Fruit fly (Drosophila melanogaster) whole organism, embryonic: ENCODE data around the gene clumsy.

Experiments
- Aef1 ChIP-seq: fragments of 200-800 bp; sonication (Bioruptor generic); IDR thresholded peaks from 3 replicates; pipeline ENCODE4 v1.3.6; 2022; ENCODE audit warnings: missing biosample characterization, missing genetic modification characterization
- B-H1 ChIP-seq: fragments of 200-800 bp; sonication (Bioruptor generic); IDR thresholded peaks from 3 replicates; pipeline ENCODE4 v1.3.6; 2022; ENCODE audit warnings: missing biosample characterization, missing genetic modification characterization
- CG10366 ChIP-seq: fragments of 200-800 bp; sonication (Bioruptor generic); IDR thresholded peaks from 2 replicates; pipeline ENCODE4 v1.3.6; 2022; ENCODE audit warnings: missing biosample characterization, missing genetic modification characterization
- CG10543 ChIP-seq: fragments of 200-800 bp; sonication (Bioruptor generic); optimal IDR thresholded peaks from 3 replicates; lab custom pipeline; 2017; ENCODE audit warnings: missing biosample characterization, mild to moderate bottlenecking, missing genetic modification characterization, moderate library complexity
- CG11398 ChIP-seq: fragments of 200-800 bp; sonication (Bioruptor generic); optimal IDR thresholded peaks from 2 replicates; lab custom pipeline; 2016; ENCODE audit warnings: missing biosample characterization, missing genetic modification characterization
- CG12219 ChIP-seq: fragments of 200-800 bp; sonication (Bioruptor generic); optimal IDR thresholded peaks from 3 replicates; lab custom pipeline; 2018; ENCODE audit warnings: missing biosample characterization, mild to moderate bottlenecking, missing genetic modification characterization
- CG13296 ChIP-seq: fragments of 200-800 bp; sonication (Bioruptor generic); optimal IDR thresholded peaks from 3 replicates; lab custom pipeline; 2018; ENCODE audit warnings: missing biosample characterization, mild to moderate bottlenecking, missing genetic modification characterization
- CG15514 ChIP-seq: fragments of 200-800 bp; sonication (Bioruptor generic); optimal IDR thresholded peaks from 3 replicates; lab custom pipeline; 2017; ENCODE audit warnings: missing biosample characterization, missing genetic modification characterization, mild to moderate bottlenecking, moderate library complexity, missing genetic modification reagents
- CG18011 ChIP-seq: fragments of 200-800 bp; sonication (Bioruptor generic); optimal IDR thresholded peaks from 2 replicates; lab custom pipeline; 2017; ENCODE audit warnings: missing biosample characterization, missing genetic modification characterization, mild to moderate bottlenecking, moderate library complexity, missing genotype
- CG1832 ChIP-seq: fragments of 200-800 bp; sonication (Bioruptor generic); optimal IDR thresholded peaks from 2 replicates; lab custom pipeline; 2017; ENCODE audit warnings: missing biosample characterization, mild to moderate bottlenecking, missing genetic modification characterization, inconsistent platforms
- CG2116 ChIP-seq: fragments of 200-800 bp; sonication (Bioruptor generic); optimal IDR thresholded peaks from 3 replicates; lab custom pipeline; 2018; ENCODE audit warnings: missing biosample characterization, mild to moderate bottlenecking, missing genetic modification characterization
- CG30020 ChIP-seq: fragments of 200-800 bp; optimal IDR thresholded peaks from 2 replicates; lab custom pipeline; 2019; ENCODE audit warnings: missing biosample characterization, mild to moderate bottlenecking, missing genetic modification characterization, moderate library complexity
- CG33213 ChIP-seq: fragments of 200-800 bp; sonication (Bioruptor generic); optimal IDR thresholded peaks from 3 replicates; lab custom pipeline; 2016; ENCODE audit warnings: missing biosample characterization, missing genetic modification characterization
- CG6854 ChIP-seq: fragments of 200-800 bp; sonication (Bioruptor generic); optimal IDR thresholded peaks from 3 replicates; lab custom pipeline; 2017; ENCODE audit warnings: missing biosample characterization, mild to moderate bottlenecking, missing genetic modification characterization
- CG7987 ChIP-seq: fragments of 200-800 bp; sonication (Bioruptor generic); optimal IDR thresholded peaks from 2 replicates; lab custom pipeline; 2018; ENCODE audit warnings: missing biosample characterization, mild to moderate bottlenecking, missing genetic modification characterization, moderate library complexity
- CG8089 ChIP-seq: fragments of 200-800 bp; sonication (Bioruptor generic); optimal IDR thresholded peaks from 3 replicates; lab custom pipeline; 2016; ENCODE audit warnings: missing biosample characterization, missing genetic modification characterization
- CG8478 ChIP-seq: fragments of >200 bp; optimal IDR thresholded peaks from 2 replicates; lab custom pipeline; 2018
- CG9437 ChIP-seq: fragments of 200-800 bp; sonication (Bioruptor generic); optimal IDR thresholded peaks from 2 replicates; lab custom pipeline; 2018; ENCODE audit warnings: missing biosample characterization, mild to moderate bottlenecking, missing genetic modification characterization
- CG9609 ChIP-seq: fragments of 200-800 bp; sonication (Bioruptor generic); optimal IDR thresholded peaks from 3 replicates; lab custom pipeline; 2016; ENCODE audit warnings: missing biosample characterization, missing genetic modification characterization
- E2f1 ChIP-seq: fragments of 200-800 bp; sonication (Bioruptor generic); IDR thresholded peaks from 2 replicates; pipeline ENCODE4 v1.3.6; 2022; ENCODE audit warnings: missing biosample characterization, missing genetic modification characterization
- HmgD ChIP-seq: fragments of 200-800 bp; sonication (Bioruptor generic); optimal IDR thresholded peaks from 3 replicates; lab custom pipeline; 2016; ENCODE audit warnings: missing biosample characterization, missing genetic modification characterization
- Hmr ChIP-seq: fragments of 200-800 bp; sonication (Bioruptor generic); optimal IDR thresholded peaks from 3 replicates; lab custom pipeline; 2017; ENCODE audit warnings: mild to moderate bottlenecking, missing biosample characterization, missing genetic modification reagents, missing genetic modification characterization
- Hr51 ChIP-seq, 2 experiments: fragments of 200-800 bp; sonication (Bioruptor generic); optimal IDR thresholded peaks; 2 replicates in 1 of 2; 3 replicates in 1 of 2; lab custom pipeline; 2016 to 2018; ENCODE audit warnings: missing biosample characterization in 2 of 2, missing genetic modification characterization in 2 of 2, mild to moderate bottlenecking in 1 of 2, moderate library complexity in 1 of 2
- Lim3 ChIP-seq: fragments of 200-800 bp; sonication (Bioruptor generic); IDR thresholded peaks from 2 replicates; pipeline ENCODE4 v1.3.6; 2022; ENCODE audit warnings: missing biosample characterization, missing genetic modification characterization
- Med ChIP-seq: fragments of 200-800 bp; sonication (Bioruptor generic); peaks from one replicate; lab custom pipeline; 2016; ENCODE audit warnings: missing biosample characterization, missing genetic modification characterization, mild to moderate bottlenecking, inconsistent platforms, moderate library complexity
- NC2α ChIP-seq: fragments of 200-800 bp; sonication (Bioruptor generic); optimal IDR thresholded peaks from 2 replicates; lab custom pipeline; 2016; ENCODE audit warnings: missing biosample characterization, missing genetic modification characterization
- Tbp ChIP-seq: fragments of >200 bp; optimal IDR thresholded peaks from 2 replicates; lab custom pipeline; 2018; ENCODE audit warnings: missing biosample characterization, missing genetic modification characterization
- Trl ChIP-seq, 3 experiments: fragments of >200 bp in 2 of 3; fragments of 200-800 bp in 1 of 3; sonication (Bioruptor generic) in 1 of 3; optimal IDR thresholded peaks; 2 replicates in 1 of 3; 3 replicates in 2 of 3; lab custom pipeline; 2016 to 2017; ENCODE audit warnings: missing biosample characterization in 1 of 3, missing genetic modification characterization in 1 of 3
- abd-A ChIP-seq: fragments of 200-800 bp; sonication (Bioruptor generic); optimal IDR thresholded peaks from 3 replicates; lab custom pipeline; 2019; ENCODE audit warnings: missing biosample characterization, mild to moderate bottlenecking, missing genetic modification characterization, moderate library complexity
- bcd ChIP-seq: fragments of 200-800 bp; sonication (Bioruptor generic); optimal IDR thresholded peaks from 2 replicates; lab custom pipeline; 2017; ENCODE audit warnings: missing biosample characterization, mild to moderate bottlenecking, missing genetic modification characterization
- bigmax ChIP-seq: fragments of 200-800 bp; sonication (Bioruptor generic); optimal IDR thresholded peaks from 2 replicates; lab custom pipeline; 2018; ENCODE audit warnings: missing biosample characterization, mild to moderate bottlenecking, missing genetic modification characterization
- cg ChIP-seq: fragments of 200-800 bp; sonication (Bioruptor generic); optimal IDR thresholded peaks from 3 replicates; lab custom pipeline; 2019; ENCODE audit warnings: missing biosample characterization, mild to moderate bottlenecking, missing genetic modification characterization, moderate library complexity
- dm ChIP-seq: fragments of 200-800 bp; sonication (Bioruptor generic); optimal IDR thresholded peaks from 3 replicates; lab custom pipeline; 2016; ENCODE audit warnings: missing biosample characterization, missing genetic modification characterization
- gfzf ChIP-seq: fragments of 200-800 bp; sonication (Bioruptor generic); optimal IDR thresholded peaks from 2 replicates; lab custom pipeline; 2016; ENCODE audit warnings: missing biosample characterization, mild to moderate bottlenecking, missing genetic modification characterization, moderate library complexity
- gsb ChIP-seq: fragments of 200-800 bp; sonication (Bioruptor generic); IDR thresholded peaks from 2 replicates; pipeline ENCODE4 v1.3.6; 2022; ENCODE audit warnings: missing biosample characterization, missing genetic modification characterization
- jumu ChIP-seq: fragments of 200-800 bp; sonication (Bioruptor generic); optimal IDR thresholded peaks from 3 replicates; lab custom pipeline; 2016; ENCODE audit warnings: missing biosample characterization, missing genetic modification characterization
- kni ChIP-seq: fragments of 200-800 bp; sonication (Bioruptor generic); optimal IDR thresholded peaks from 3 replicates; lab custom pipeline; 2017; ENCODE audit warnings: mild to moderate bottlenecking, missing biosample characterization, missing genetic modification reagents, missing genetic modification characterization
- lab ChIP-seq: fragments of 200-800 bp; sonication (Bioruptor generic); optimal IDR thresholded peaks from 3 replicates; lab custom pipeline; 2017; ENCODE audit warnings: missing biosample characterization, missing genetic modification characterization, mild to moderate bottlenecking, moderate library complexity, missing genetic modification reagents
- luna ChIP-seq: fragments of 200-800 bp; sonication (Bioruptor generic); optimal IDR thresholded peaks from 2 replicates; lab custom pipeline; 2016; ENCODE audit warnings: missing biosample characterization, missing genetic modification characterization
- nerfin-1 ChIP-seq: fragments of 200-800 bp; sonication (Bioruptor generic); optimal IDR thresholded peaks from 3 replicates; lab custom pipeline; 2019; ENCODE audit warnings: missing biosample characterization, mild to moderate bottlenecking, missing genetic modification characterization, moderate library complexity
- odd ChIP-seq: fragments of 200-800 bp; sonication (Bioruptor generic); optimal IDR thresholded peaks from 2 replicates; lab custom pipeline; 2017; ENCODE audit warnings: missing biosample characterization, mild to moderate bottlenecking, missing genetic modification characterization
- peb ChIP-seq: fragments of 200-800 bp; sonication (Bioruptor generic); IDR thresholded peaks from 2 replicates; pipeline ENCODE4 v1.3.6; 2022; ENCODE audit warnings: missing biosample characterization, missing genetic modification characterization
- phol ChIP-seq: fragments of 200-800 bp; sonication (Bioruptor generic); optimal IDR thresholded peaks from 3 replicates; lab custom pipeline; 2018; ENCODE audit warnings: missing biosample characterization, mild to moderate bottlenecking, missing genetic modification characterization, moderate library complexity
- ro ChIP-seq: fragments of 200-800 bp; sonication (Bioruptor generic); IDR thresholded peaks from 2 replicates; pipeline ENCODE4 v1.3.6; 2022; ENCODE audit warnings: missing biosample characterization, missing genetic modification characterization
- sc ChIP-seq, 3 experiments: fragments of >200 bp in 2 of 3; fragments of 200-800 bp in 1 of 3; sonication (Bioruptor generic) in 1 of 3; optimal IDR thresholded peaks; 2 replicates in 2 of 3; 3 replicates in 1 of 3; lab custom pipeline; 2017; ENCODE audit warnings: mild to moderate bottlenecking in 1 of 3, missing biosample characterization in 1 of 3, missing genetic modification characterization in 1 of 3, missing genetic modification reagents in 1 of 3
- sug ChIP-seq: fragments of 200-800 bp; optimal IDR thresholded peaks from 2 replicates; lab custom pipeline; 2019; ENCODE audit warnings: missing biosample characterization, mild to moderate bottlenecking, missing genetic modification characterization, moderate library complexity
- vfl ChIP-seq: fragments of 200-800 bp; sonication (Bioruptor generic); optimal IDR thresholded peaks from 2 replicates; lab custom pipeline; 2016; ENCODE audit warnings: missing biosample characterization, missing genetic modification characterization
- wek ChIP-seq: fragments of 200-800 bp; sonication (Bioruptor generic); optimal IDR thresholded peaks from 3 replicates; lab custom pipeline; 2018; ENCODE audit warnings: missing biosample characterization, mild to moderate bottlenecking, missing genetic modification characterization, moderate library complexity
- wor ChIP-seq: fragments of 200-800 bp; sonication (Bioruptor generic); IDR thresholded peaks from 2 replicates; pipeline ENCODE4 v1.3.6; 2022; ENCODE audit warnings: missing biosample characterization, missing genetic modification characterization

The clumsy gene

DNA sequence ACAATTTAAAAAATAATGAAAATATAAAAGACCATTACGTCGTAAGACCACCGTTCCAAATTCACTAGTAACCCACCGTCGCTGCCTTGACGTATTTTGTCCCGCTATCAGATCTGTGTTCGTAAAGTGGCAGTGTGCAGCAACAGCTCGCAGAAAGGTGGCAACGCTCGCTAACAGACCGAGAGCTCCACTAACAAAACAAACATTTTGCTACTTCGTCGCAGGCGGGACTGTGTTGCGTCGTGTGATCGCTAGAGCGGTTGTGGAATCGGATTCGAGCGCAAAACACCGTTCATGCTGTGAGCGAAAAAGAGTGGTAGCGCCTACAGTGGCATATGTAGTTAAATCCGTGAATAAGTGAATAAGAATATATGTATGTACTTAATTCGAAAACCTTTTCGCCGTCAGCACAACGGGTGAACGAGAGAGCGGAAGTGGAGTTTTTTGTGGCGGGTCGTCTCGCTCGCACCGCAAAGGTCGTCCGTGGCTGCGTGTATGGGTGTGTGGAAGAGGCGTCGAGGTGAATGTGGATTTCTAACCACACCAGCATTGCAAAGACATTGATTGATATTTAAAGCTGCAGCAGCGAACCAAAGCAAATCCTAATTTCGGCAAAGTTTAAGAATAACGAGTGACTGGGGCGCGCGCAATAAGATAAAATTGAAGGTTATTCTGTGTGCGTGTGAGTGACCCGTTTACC, 30.9 kb downstream of the clumsy start, which contains the start of gene Hr39 (continued):
- TF ChIP-seq CG33213: peak; percentile 30
- TF ChIP-seq CG12219: no peak
- TF ChIP-seq CG1832: peak; percentile 70
- TF ChIP-seq CG8089 (GFP tag; lab: Kevin White, UChicago): peak; percentile 25
- TF ChIP-seq CG10543 (GFP tag; lab: Kevin White, UChicago): peak; percentile 73
- TF ChIP-seq Lim3: no peak
- TF ChIP-seq CG9437: peak; percentile 99
- peak; percentile 9 for TF ChIP-seq CG6854 (GFP tag; lab: Kevin White, UChicago)
- peak; percentile 67 for TF ChIP-seq phol (tag; lab: Kevin White, UChicago)
- TF ChIP-seq Hr51 (GFP tag; optimal IDR thresholded peaks at IDR 0.05; lab: Kevin White, UChicago): peak in 1 of 2 experiments; percentile 2
- no peak for TF ChIP-seq CG7987 (GFP tag; lab: Kevin White, UChicago)
- TF ChIP-seq sc (optimal IDR thresholded peaks at IDR 0.05; lab: Kevin White, UChicago): no peak
- no peak for TF ChIP-seq sc (GFP tag; optimal IDR thresholded peaks at IDR 0.05; lab: Kevin White, UChicago)
- TF ChIP-seq CG13296 (GFP tag; lab: Kevin White, UChicago): peak; percentile 14
- TF ChIP-seq CG30020 (tag; lab: Kevin White, UChicago): peak; percentile 99
- no peak for TF ChIP-seq E2f1 (GFP tag; lab: Robert Waterston, UW)
- peak; percentile 59 for TF ChIP-seq dm (GFP tag; lab: Kevin White, UChicago)
- peak; percentile 98 for TF ChIP-seq cg
- peak; percentile 84 for TF ChIP-seq kni (GFP tag; lab: Kevin White, UChicago)
- peak; percentile 50 for TF ChIP-seq Hmr (GFP tag; lab: Kevin White, UChicago)
- TF ChIP-seq HmgD: peak; percentile 34
- TF ChIP-seq B-H1 (GFP tag; lab: Robert Waterston, UW): no peak
- TF ChIP-seq CG10366 (GFP tag; lab: Robert Waterston, UW): no peak
- TF ChIP-seq wek: peak; percentile 15
- TF ChIP-seq vfl (GFP tag; lab: Kevin White, UChicago): peak; percentile 21
- peak; percentile 73 for TF ChIP-seq CG2116
- peak; percentile 56 for TF ChIP-seq jumu (GFP tag; lab: Kevin White, UChicago)
- TF ChIP-seq NC2α (GFP tag; lab: Kevin White, UChicago): peak; percentile 14
- TF ChIP-seq ro (GFP tag; lab: Robert Waterston, UW): no peak
- peak; percentile 12 for TF ChIP-seq bcd (GFP tag; lab: Kevin White, UChicago)
- TF ChIP-seq wor (GFP tag; lab: Robert Waterston, UW): no peak
- peak; percentile 21 for TF ChIP-seq nerfin-1
- peak; percentile 32 for TF ChIP-seq odd (GFP tag; lab: Kevin White, UChicago)
- TF ChIP-seq gsb (GFP tag; lab: Robert Waterston, UW): no peak
- TF ChIP-seq lab (GFP tag; lab: Kevin White, UChicago): peak; percentile 30
- TF ChIP-seq CG18011: peak; percentile 11
- TF ChIP-seq peb (GFP tag; lab: Robert Waterston, UW): no peak
- TF ChIP-seq luna (GFP tag; lab: Kevin White, UChicago): peak; percentile 30
- peak; percentile 55 for TF ChIP-seq abd-A (tag; lab: Kevin White, UChicago)
- no peak for TF ChIP-seq Trl (optimal IDR thresholded peaks at IDR 0.05; lab: Kevin White, UChicago)
- no peak for TF ChIP-seq Trl (GFP tag; optimal IDR thresholded peaks at IDR 0.05; lab: Kevin White, UChicago)
- TF ChIP-seq CG8478 (lab: Kevin White, UChicago): peak; percentile 60
- no peak for TF ChIP-seq Aef1 (GFP tag; lab: Robert Waterston, UW)
- TF ChIP-seq Tbp (GFP tag; lab: Kevin White, UChicago): no peak
- peak; percentile 73 for TF ChIP-seq bigmax (GFP tag; lab: Kevin White, UChicago)
- peak; percentile 41 for TF ChIP-seq CG9609 (GFP tag; lab: Kevin White, UChicago)
- no peak for TF ChIP-seq CG11398
- TF ChIP-seq CG15514: peak; percentile 87
- peak; percentile 89 for TF ChIP-seq Med (GFP tag; lab: Kevin White, UChicago)
- TF ChIP-seq sug (tag; lab: Kevin White, UChicago): peak; percentile 5
- peak; percentile 48 for TF ChIP-seq gfzf (GFP tag; lab: Kevin White, UChicago)
